Fruit fly (Drosophila melanogaster) S2 (cell line): ENCODE results near the gene comt.

ENCODE experiments used
- CG8478 ChIP-seq: fragments of >200 bp; optimal IDR thresholded peaks from 2 replicates; lab custom pipeline; 2018
- CTCF ChIP-seq, 2 experiments: fragments of >200 bp; optimal IDR thresholded peaks; 2 replicates each; lab custom pipeline; 2018

DNA sequence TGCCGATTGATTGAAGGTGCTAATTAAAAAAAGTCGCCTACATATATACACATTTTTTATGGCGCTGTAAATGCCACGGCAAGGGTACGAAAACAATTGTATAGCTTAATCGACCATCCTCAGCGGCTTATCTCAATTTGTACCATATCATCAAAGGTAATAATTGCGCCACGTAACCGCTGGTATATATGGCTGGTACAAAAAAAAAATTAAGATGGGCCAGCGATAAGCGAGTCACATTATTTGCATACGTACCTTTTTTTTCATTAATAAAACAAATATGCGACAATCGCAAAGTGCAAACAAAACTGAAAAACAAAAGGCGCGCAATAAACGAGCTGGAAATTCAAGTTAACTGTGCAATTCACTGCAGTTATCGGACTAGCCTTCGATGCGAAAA is 4.4 kb upstream of the comt start:
- TF ChIP-seq CTCF (optimal IDR thresholded peaks at IDR 0.05; lab: Kevin White, UChicago) (no peak), CG8478 (lab: Kevin White, UChicago) (no peak)
